Fruit fly (Drosophila melanogaster): ENCODE data around the gene Pdp.

The Pdp gene

DNA sequence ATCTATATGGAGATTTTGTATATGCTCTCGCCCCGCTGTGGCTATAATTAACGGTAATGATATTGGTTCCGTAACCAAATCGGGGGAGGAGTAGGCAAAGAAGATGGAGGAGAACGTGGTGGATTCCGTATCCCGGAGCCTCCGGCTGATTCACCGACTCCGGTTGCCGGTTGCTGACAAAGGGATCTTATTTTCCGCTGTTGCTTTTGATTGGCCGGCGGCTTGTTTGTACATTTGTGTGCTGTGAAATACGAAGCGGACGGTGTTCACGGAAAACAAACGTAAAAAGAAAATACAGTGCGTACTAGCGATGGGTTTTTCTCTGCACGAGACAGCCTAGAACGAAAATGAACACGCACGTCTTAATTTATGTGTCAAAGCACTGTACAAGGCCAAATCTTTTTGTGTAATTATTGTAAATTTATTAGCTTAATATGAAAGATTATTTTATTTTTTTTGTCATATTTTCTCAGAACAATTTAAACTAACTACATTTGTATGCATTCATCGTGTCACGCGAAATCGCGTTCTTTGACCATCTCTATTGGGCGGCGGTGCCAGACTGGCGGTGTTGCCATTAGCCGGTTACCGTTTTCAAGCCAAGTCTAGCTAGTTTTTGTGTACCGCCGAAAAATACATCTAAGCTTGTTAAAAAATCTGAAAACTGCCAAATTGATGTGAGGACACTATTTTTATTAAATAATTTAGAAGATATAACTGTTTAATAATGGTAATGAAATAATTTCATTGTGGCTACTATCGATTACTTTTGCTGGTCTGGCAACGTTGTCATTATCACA, at the start of gene Pdp, which contains the start of gene Rab39 (continued):
- TF ChIP-seq CG11695 (GFP tag; IDR thresholded peaks at IDR 0.05) (peak; percentile 59; the same call in 1 of the 3 replicates), eve (GFP tag; optimal IDR thresholded peaks at IDR 0.05) (no peak), twi (tag; optimal IDR thresholded peaks at IDR 0.05) (peak; percentile 64), CG3847 (GFP tag; IDR thresholded peaks at IDR 0.05) (peak; percentile 92), hb (GFP tag; IDR thresholded peaks at IDR 0.05; ENCODE audit: partially characterized antibody) (peak; percentile 90), CG15073 (GFP tag; optimal IDR thresholded peaks at IDR 0.05) (no peak), Hr3 (GFP tag; optimal IDR thresholded peaks at IDR 0.05) (peak; percentile 80), lola (GFP tag; optimal IDR thresholded peaks at IDR 0.05) (peak in 1 of 3 experiments; percentile 71), Mes4 (GFP tag; optimal IDR thresholded peaks at IDR 0.05) (peak; percentile 15), CG7357 (GFP tag; IDR thresholded peaks at IDR 0.05) (peak; percentile 67; the same call in 2 of the 3 replicates), Awh (GFP tag; IDR thresholded peaks at IDR 0.05) (no peak), odd (GFP tag; optimal IDR thresholded peaks at IDR 0.05) (no peak), NFAT (GFP tag; IDR thresholded peaks at IDR 0.05) (peak; percentile 78; the same call in 1 of the 2 replicates), dmrt11E (tag; optimal IDR thresholded peaks at IDR 0.05) (peak; percentile 71), pb (GFP tag; optimal IDR thresholded peaks at IDR 0.05) (no peak), Fer2 (tag; optimal IDR thresholded peaks at IDR 0.05) (peak; percentile 74), crp (GFP tag; optimal IDR thresholded peaks at IDR 0.05) (peak in 1 of 2 experiments; percentile 37), CG9215 (GFP tag; IDR thresholded peaks at IDR 0.05) (peak; percentile 88), CG11456 (GFP tag; IDR thresholded peaks at IDR 0.05) (peak; percentile 89), slou (GFP tag; optimal IDR thresholded peaks at IDR 0.05) (peak; percentile 51), CG32772 (GFP tag; IDR thresholded peaks at IDR 0.05) (peak; percentile 77), crol (GFP tag; IDR thresholded peaks at IDR 0.05) (no peak), CG3838 (GFP tag; optimal IDR thresholded peaks at IDR 0.05) (peak; percentile 17)

DNA sequence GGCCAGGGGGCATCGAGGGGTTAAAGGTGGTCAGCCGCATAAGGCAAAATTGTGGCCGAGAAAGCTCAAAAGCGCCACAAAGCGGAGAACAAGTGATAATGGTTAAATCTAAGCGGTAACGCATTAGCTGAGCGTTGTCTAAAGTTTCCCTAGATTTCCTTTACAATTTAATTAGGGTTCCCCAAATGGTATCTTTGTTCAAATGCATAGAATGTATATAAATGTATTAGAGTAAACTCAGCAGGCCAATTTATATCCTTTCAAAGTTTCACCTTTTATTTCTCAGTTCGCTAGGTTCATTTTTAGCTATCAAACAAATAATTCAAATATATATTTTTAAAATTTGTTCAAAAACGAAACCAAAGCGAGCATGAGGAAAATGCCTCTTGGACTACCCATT, 43.5 kb upstream of the Pdp start, which contains the start of gene CG32718:
Gene CG32718, plus strand, starts transcription at position 301 of the 400 bp plus-strand sequence.
- TF ChIP-seq CG17568 (GFP tag; optimal IDR thresholded peaks at IDR 0.05), result no peak
- TF ChIP-seq CG2129 (GFP tag; IDR thresholded peaks at IDR 0.05; ENCODE audit: partially characterized antibody), result no peak
- TF ChIP-seq CG10959 (GFP tag; IDR thresholded peaks at IDR 0.05), result no peak
- TF ChIP-seq CG18764 (GFP tag; optimal IDR thresholded peaks at IDR 0.05), result no peak
- no peak for TF ChIP-seq Rfx (GFP tag; IDR thresholded peaks at IDR 0.05)
- no peak for TF ChIP-seq sug (tag; optimal IDR thresholded peaks at IDR 0.05)
- no peak for TF ChIP-seq CG16815 (GFP tag; optimal IDR thresholded peaks at IDR 0.05)
- TF ChIP-seq sens (GFP tag), result no peak
- TF ChIP-seq CG13287 (GFP tag; IDR thresholded peaks at IDR 0.05; ENCODE audit: partially characterized antibody), result no peak

DNA sequence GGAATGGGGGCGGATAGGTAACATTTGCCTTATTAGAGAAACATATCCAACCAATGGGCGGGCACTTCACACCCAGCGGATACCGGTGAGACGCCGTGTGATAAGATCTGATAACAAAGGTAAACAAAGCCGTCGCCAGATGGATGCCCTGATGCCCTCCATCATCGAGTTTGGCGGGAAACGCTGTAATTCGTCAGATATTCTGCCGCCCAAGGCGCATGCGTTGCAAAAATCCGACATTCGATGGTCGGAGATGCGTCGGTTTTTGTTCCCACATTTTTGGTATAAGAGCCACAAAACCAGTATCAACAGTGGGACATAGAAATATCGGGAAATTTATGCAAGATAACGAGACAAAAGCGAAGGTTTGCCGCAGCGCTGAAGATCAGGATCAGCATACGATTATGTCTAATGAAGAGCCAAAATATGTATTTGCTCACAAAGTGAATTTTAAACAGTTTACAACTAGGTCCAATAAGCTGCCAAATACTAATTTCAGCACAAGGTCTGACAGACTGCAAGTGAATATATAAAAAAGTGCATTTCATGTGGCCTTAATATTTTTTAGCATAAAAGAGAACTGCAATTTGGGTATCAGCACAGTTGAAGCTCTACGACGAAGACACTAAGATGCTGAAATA, 33.8 kb upstream of the Pdp start, which contains the start of gene CG34338:
Gene CG34338, plus strand, starts transcription at position 591 of the 641 bp plus-strand sequence.
- TF ChIP-seq cwo (GFP tag; optimal IDR thresholded peaks at IDR 0.05) (no peak), Deaf1 (tag; optimal IDR thresholded peaks at IDR 0.05) (peak; percentile 86), Nf-YB (GFP tag; optimal IDR thresholded peaks at IDR 0.05) (peak; percentile 82), Abd-B (GFP tag; optimal IDR thresholded peaks at IDR 0.05) (no peak), Nf-YC (tag; optimal IDR thresholded peaks at IDR 0.05) (peak; percentile 87), ewg (GFP tag; optimal IDR thresholded peaks at IDR 0.05) (peak; percentile 25), gro (GFP tag; optimal IDR thresholded peaks at IDR 0.05) (no peak), Spps (tag; optimal IDR thresholded peaks at IDR 0.05) (no peak)
